Worm (Caenorhabditis elegans) whole organism, young adult: ENCODE data around the gene F29B9.7.
A peak's percentile ranks its signal among the peaks of the same experiment; 100 is the strongest.

ENCODE experiments used
- B0261.1 ChIP-seq: sonication (generic microtip); optimal IDR thresholded peaks from 2 replicates; lab custom pipeline; 2016; ENCODE audit warnings: mild to moderate bottlenecking, missing genetic modification characterization, moderate library complexity, missing compliant biosample characterization
- C17E4.6 ChIP-seq: fragments of 200-800 bp; sonication (Bioruptor generic); IDR thresholded peaks from 2 replicates; pipeline ENCODE4 v1.3.6; 2022; ENCODE audit warnings: missing genetic modification reagents, missing genetic modification characterization, missing compliant biosample characterization
- D2030.7 ChIP-seq: fragments of 200-800 bp; sonication (Bioruptor generic); IDR thresholded peaks from 2 replicates; pipeline ENCODE4 v1.3.6; 2022; ENCODE audit warnings: missing genetic modification reagents, missing genetic modification characterization, missing compliant biosample characterization
- F55B11.4 ChIP-seq: sonication (generic microtip); optimal IDR thresholded peaks from 2 replicates; lab custom pipeline; 2016; ENCODE audit warnings: missing compliant biosample characterization, missing genetic modification characterization, borderline replicate concordance; ENCODE audit not compliant: insufficient read depth
- K12H6.12 ChIP-seq: fragments of 200-800 bp; sonication (Bioruptor generic); optimal IDR thresholded peaks from 2 replicates; lab custom pipeline; 2018; ENCODE audit warnings: mild to moderate bottlenecking, missing genetic modification characterization, missing compliant biosample characterization
- Y53F4B.3 ChIP-seq: fragments of 200-800 bp; sonication (Bioruptor generic); IDR thresholded peaks from 2 replicates; pipeline ENCODE4 v1.3.6; 2022; ENCODE audit warnings: missing genetic modification reagents, missing genetic modification characterization, missing compliant biosample characterization
- akir-1 ChIP-seq: fragments of 200-800 bp; sonication (Bioruptor generic); optimal IDR thresholded peaks from 2 replicates; lab custom pipeline; 2018; ENCODE audit warnings: mild to moderate bottlenecking, missing genetic modification characterization, moderate library complexity, missing compliant biosample characterization
- aptf-2 ChIP-seq: fragments of 200-800 bp; sonication (Bioruptor generic); conservative IDR thresholded peaks from 2 replicates; pipeline ENCODE4 v1.3.6; 2022; ENCODE audit warnings: missing genetic modification reagents, missing genetic modification characterization, missing compliant biosample characterization
- attf-6 ChIP-seq: fragments of 200-800 bp; sonication (Bioruptor generic); IDR thresholded peaks from 2 replicates; pipeline ENCODE4 v1.3.6; 2022; ENCODE audit warnings: missing genetic modification reagents, missing genetic modification characterization, missing compliant biosample characterization
- ccch-3 ChIP-seq: fragments of 200-800 bp; sonication (Bioruptor generic); optimal IDR thresholded peaks from 2 replicates; lab custom pipeline; 2018; ENCODE audit warnings: mild to moderate bottlenecking, missing genetic modification characterization, missing compliant biosample characterization
- cebp-2 ChIP-seq: fragments of 200-800 bp; sonication (Bioruptor generic); IDR thresholded peaks from 2 replicates; pipeline ENCODE4 v1.3.6; 2022; ENCODE audit warnings: missing genetic modification characterization, missing compliant biosample characterization
- ceh-79 ChIP-seq: sonication (generic microtip); optimal IDR thresholded peaks from 2 replicates; lab custom pipeline; 2017; ENCODE audit warnings: mild to moderate bottlenecking, missing genetic modification characterization, missing compliant biosample characterization
- dpl-1 ChIP-seq: fragments of 150-350 bp; optimal IDR thresholded peaks from 2 replicates; lab custom pipeline; 2014; ENCODE audit warnings: missing biosample characterization, missing genetic modification reagents, missing genetic modification characterization
- egrh-3 ChIP-seq: fragments of 200-800 bp; sonication (Bioruptor generic); IDR thresholded peaks from 2 replicates; pipeline ENCODE4 v1.3.6; 2022; ENCODE audit warnings: missing genetic modification reagents, missing genetic modification characterization, missing compliant biosample characterization
- ets-4 ChIP-seq: fragments of 200-800 bp; sonication (Bioruptor generic); optimal IDR thresholded peaks from 2 replicates; lab custom pipeline; 2018; ENCODE audit warnings: mild to moderate bottlenecking, missing genetic modification characterization, missing compliant biosample characterization
- madf-3 ChIP-seq: fragments of 200-800 bp; sonication (Bioruptor generic); IDR thresholded peaks from 2 replicates; pipeline ENCODE4 v1.3.6; 2022; ENCODE audit warnings: missing genetic modification reagents, missing genetic modification characterization, missing compliant biosample characterization
- mel-28 ChIP-seq: sonication (generic microtip); optimal IDR thresholded peaks from 2 replicates; lab custom pipeline; 2016; ENCODE audit warnings: borderline replicate concordance, mild to moderate bottlenecking, missing genetic modification characterization, missing compliant biosample characterization
- mes-4 ChIP-seq: sonication (generic microtip); optimal IDR thresholded peaks from 2 replicates; lab custom pipeline; 2016; ENCODE audit warnings: missing genotype, missing genetic modification characterization, missing compliant biosample characterization
- nfya-2 ChIP-seq: fragments of 200-800 bp; sonication (Bioruptor generic); IDR thresholded peaks from 2 replicates; pipeline ENCODE4 v1.3.6; 2022; ENCODE audit warnings: missing genetic modification reagents, missing genetic modification characterization, missing compliant biosample characterization
- rec-8 ChIP-seq, 2 experiments: sonication (generic microtip); optimal IDR thresholded peaks; 2 replicates each; lab custom pipeline; 2016; ENCODE audit warnings: mild to moderate bottlenecking in 2 of 2, missing genetic modification characterization in 2 of 2, missing genetic modification reagents in 2 of 2, missing genotype in 2 of 2, missing biosample characterization in 1 of 2, missing compliant biosample characterization in 1 of 2, moderate library complexity in 1 of 2
- repo-1 ChIP-seq: sonication (generic microtip); optimal IDR thresholded peaks from 2 replicates; lab custom pipeline; 2017; ENCODE audit warnings: mild to moderate bottlenecking, missing genetic modification characterization, missing compliant biosample characterization
- rpc-1 ChIP-seq, 2 experiments: fragments of 150-350 bp in 1 of 2; sonication (generic microtip) in 1 of 2; optimal IDR thresholded peaks; 2 replicates each; lab custom pipeline; 2014 to 2018; ENCODE audit warnings: missing biosample characterization in 1 of 2, missing genetic modification characterization in 1 of 2, missing genetic modification reagents in 1 of 2, missing genotype in 1 of 2
- sdz-38 ChIP-seq: sonication (generic microtip); optimal IDR thresholded peaks from 2 replicates; lab custom pipeline; 2016; ENCODE audit warnings: missing genotype, missing genetic modification characterization, missing compliant biosample characterization
- snpc-1.1 ChIP-seq: sonication (generic microtip); optimal IDR thresholded peaks from 2 replicates; lab custom pipeline; 2017; ENCODE audit warnings: missing genetic modification characterization, mild to moderate bottlenecking, missing compliant biosample characterization, antibody characterized with exemption, moderate library complexity, missing genotype, missing genetic modification reagents; ENCODE audit not compliant: insufficient read depth
- snpc-1.3 ChIP-seq: sonication (generic microtip); optimal IDR thresholded peaks from 2 replicates; lab custom pipeline; 2017; ENCODE audit warnings: missing genetic modification characterization, mild to moderate bottlenecking, missing compliant biosample characterization, antibody characterized with exemption, moderate library complexity, missing genotype, missing genetic modification reagents; ENCODE audit not compliant: insufficient read depth
- snpc-3.4 ChIP-seq: sonication (generic microtip); optimal IDR thresholded peaks from 2 replicates; lab custom pipeline; 2017; ENCODE audit warnings: missing genetic modification characterization, mild to moderate bottlenecking, missing compliant biosample characterization, antibody characterized with exemption, moderate library complexity, missing genotype, missing genetic modification reagents
- snpc-4 ChIP-seq, 5 experiments: fragments of 150-350 bp in 1 of 5; sonication (generic microtip) in 4 of 5; optimal IDR thresholded peaks; 2 replicates each; lab custom pipeline; 2014 to 2018; ENCODE audit warnings: missing genetic modification characterization in 5 of 5, missing biosample characterization in 3 of 5, antibody characterized with exemption in 2 of 5, mild to moderate bottlenecking in 2 of 5, missing compliant biosample characterization in 2 of 5, missing genotype in 2 of 5, moderate library complexity in 2 of 5, missing genetic modification reagents in 1 of 5
- sptf-2 ChIP-seq: fragments of 200-800 bp; sonication (Bioruptor generic); optimal IDR thresholded peaks from 2 replicates; lab custom pipeline; 2018; ENCODE audit warnings: mild to moderate bottlenecking, missing genetic modification characterization, missing compliant biosample characterization
- zfh-2 ChIP-seq: fragments of 200-800 bp; sonication (Bioruptor generic); conservative IDR thresholded peaks from 2 replicates; pipeline ENCODE4 v1.3.6; 2022; ENCODE audit warnings: missing genetic modification reagents, missing genetic modification characterization, missing compliant biosample characterization
- ztf-22 ChIP-seq: fragments of 200-800 bp; sonication (Bioruptor generic); optimal IDR thresholded peaks from 2 replicates; lab custom pipeline; 2018; ENCODE audit warnings: mild to moderate bottlenecking, missing genetic modification characterization, moderate library complexity, missing compliant biosample characterization
- ztf-3 ChIP-seq: fragments of 200-800 bp; sonication (Bioruptor generic); optimal IDR thresholded peaks from 2 replicates; lab custom pipeline; 2018; ENCODE audit warnings: mild to moderate bottlenecking, missing genetic modification characterization, missing compliant biosample characterization
- ztf-6 ChIP-seq: fragments of 200-800 bp; sonication (Bioruptor generic); IDR thresholded peaks from 2 replicates; pipeline ENCODE4 v1.3.6; 2022; ENCODE audit warnings: missing genetic modification reagents, missing genetic modification characterization, missing compliant biosample characterization

The F29B9.7 gene

DNA sequence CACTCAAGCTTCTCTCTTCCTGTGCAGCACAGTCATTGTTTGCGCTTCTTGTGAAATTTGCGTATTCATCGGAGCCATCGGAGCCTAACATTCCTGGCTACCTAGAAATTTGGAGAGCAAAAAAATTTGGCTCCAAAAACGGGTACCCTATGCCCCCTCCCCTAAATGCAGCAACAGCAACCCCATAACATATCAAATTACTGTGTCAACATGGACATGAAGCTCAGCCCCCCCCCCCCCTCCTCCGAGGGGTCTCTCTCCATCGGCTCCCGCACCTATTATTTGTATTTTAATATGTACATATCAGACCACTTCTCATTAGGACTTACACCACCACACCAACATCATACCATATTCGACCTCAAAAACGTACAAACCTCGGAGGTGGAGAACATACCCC lies 24.8 kb downstream of the F29B9.7 start:
- TF ChIP-seq snpc-4 (GFP tag; optimal IDR thresholded peaks at IDR 0.05; lab: Kevin White, UChicago) (no peak), snpc-4 (tag; optimal IDR thresholded peaks at IDR 0.05; lab: Kevin White, UChicago) (no peak), sdz-38 (tag; lab: Kevin White, UChicago) (no peak), zfh-2 (GFP tag; lab: Robert Waterston, UW) (peak; percentile 55; the same call in 1 of the 2 replicates), akir-1 (GFP tag; lab: Kevin White, UChicago) (no peak), aptf-2 (GFP tag; lab: Robert Waterston, UW) (no peak)

ce11 chrIV:4678718-4679117 lies 29.2 kb downstream of the F29B9.7 start, which contains the start of gene kin-36:
kin-36 (plus strand) TSS chrIV:4679018.
- TF ChIP-seq mes-4 (tag; lab: Kevin White, UChicago): no peak
- no peak for TF ChIP-seq F55B11.4 (tag; lab: Kevin White, UChicago)
- no peak for TF ChIP-seq nfya-2
- TF ChIP-seq ztf-6 (GFP tag; lab: Robert Waterston, UW): no peak
- TF ChIP-seq cebp-2 (GFP tag; lab: Robert Waterston, UW): no peak
- no peak for TF ChIP-seq snpc-1.1 (tag; lab: Kevin White, UChicago)
- no peak for TF ChIP-seq repo-1
- no peak for TF ChIP-seq snpc-3.4
- no peak for TF ChIP-seq K12H6.12
- TF ChIP-seq mel-28 (tag; lab: Kevin White, UChicago): no peak
- no peak for TF ChIP-seq B0261.1 (tag; lab: Kevin White, UChicago)

DNA sequence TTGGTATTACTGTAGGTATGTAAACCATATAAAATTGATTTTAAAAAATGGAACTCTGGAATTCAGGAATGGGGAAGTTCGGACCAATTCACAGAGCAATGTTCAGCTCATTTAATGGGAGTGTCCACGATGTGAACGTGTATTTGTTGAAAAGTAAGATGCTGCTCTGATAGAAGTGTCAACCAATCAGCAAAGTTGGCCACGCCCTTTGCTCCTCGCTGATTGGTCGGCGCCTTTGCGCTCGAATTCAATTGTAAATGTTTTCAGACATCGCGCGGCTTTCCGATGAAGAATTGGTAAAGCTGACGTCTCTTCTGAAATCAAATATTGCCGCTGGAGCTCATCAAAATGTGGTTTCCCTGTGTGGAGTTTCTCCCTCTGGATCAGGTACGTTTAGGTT lies 33.6 kb downstream of the F29B9.7 start:
- no peak for TF ChIP-seq ceh-79 (tag; lab: Kevin White, UChicago)
- no peak for TF ChIP-seq ccch-3 (GFP tag; lab: Kevin White, UChicago)
- TF ChIP-seq rec-8 (tag; optimal IDR thresholded peaks at IDR 0.05; lab: Kevin White, UChicago): no peak
- no peak for TF ChIP-seq sptf-2 (GFP tag; lab: Kevin White, UChicago)
- TF ChIP-seq ztf-3 (GFP tag; lab: Kevin White, UChicago): no peak
- no peak for TF ChIP-seq attf-6 (GFP tag; lab: Robert Waterston, UW)
- TF ChIP-seq dpl-1 (GFP tag; lab: Kevin White, UChicago): no peak
- no peak for TF ChIP-seq egrh-3 (GFP tag; lab: Robert Waterston, UW)
- TF ChIP-seq rpc-1 (optimal IDR thresholded peaks at IDR 0.05; lab: Kevin White, UChicago): no peak
- no peak for TF ChIP-seq rpc-1 (tag; optimal IDR thresholded peaks at IDR 0.05; lab: Kevin White, UChicago)
- no peak for TF ChIP-seq ets-4 (GFP tag; lab: Kevin White, UChicago)
- no peak for TF ChIP-seq D2030.7 (GFP tag; lab: Robert Waterston, UW)
- TF ChIP-seq Y53F4B.3 (GFP tag; lab: Robert Waterston, UW): no peak
- no peak for TF ChIP-seq snpc-1.3 (tag; lab: Kevin White, UChicago)
- TF ChIP-seq madf-3 (GFP tag; lab: Robert Waterston, UW): no peak
- no peak for TF ChIP-seq C17E4.6 (GFP tag; lab: Robert Waterston, UW)
- TF ChIP-seq ztf-22 (GFP tag; lab: Kevin White, UChicago): no peak
- TF ChIP-seq, all 124 proteins: peak for 0
